Worm (Caenorhabditis elegans): Measurements from ENCODE around the gene srg-5.

The srg-5 gene

ce11 chrIII:6230870-6231269 lies 33.5 kb downstream of the srg-5 start, which contains the start of gene esyt-2:
Gene esyt-2 (minus strand): TSS chrIII:6230970.
- TF ChIP-seq ceh-43 (GFP tag; optimal IDR thresholded peaks at IDR 0.05): no peak
- no peak for TF ChIP-seq flh-1 (GFP tag; optimal IDR thresholded peaks at IDR 0.05)
- TF ChIP-seq lsy-2 (tag; optimal IDR thresholded peaks at IDR 0.05): no peak
- no peak for TF ChIP-seq nhr-28 (tag; optimal IDR thresholded peaks at IDR 0.05)
- no peak for TF ChIP-seq blmp-1 (tag; optimal IDR thresholded peaks at IDR 0.05)
- TF ChIP-seq nhr-237 (tag; optimal IDR thresholded peaks at IDR 0.05): no peak
- TF ChIP-seq M03D4.4 (tag; optimal IDR thresholded peaks at IDR 0.05): no peak
- TF ChIP-seq nhr-12 (tag; optimal IDR thresholded peaks at IDR 0.05): no peak
- no peak for TF ChIP-seq unc-39 (tag; optimal IDR thresholded peaks at IDR 0.05)
- no peak for TF ChIP-seq mep-1 (tag; optimal IDR thresholded peaks at IDR 0.05)
- no peak for TF ChIP-seq nhr-76 (tag; optimal IDR thresholded peaks at IDR 0.05)
- no peak for TF ChIP-seq unc-62 (GFP tag; optimal IDR thresholded peaks at IDR 0.05)
- no peak for TF ChIP-seq unc-120 (tag; optimal IDR thresholded peaks at IDR 0.05; ENCODE audit: poor library complexity, severe bottlenecking)
- TF ChIP-seq drap-1 (GFP tag; optimal IDR thresholded peaks at IDR 0.05): no peak
- no peak for TF ChIP-seq cnd-1 (tag; optimal IDR thresholded peaks at IDR 0.05)
- TF ChIP-seq hlh-1 (tag; optimal IDR thresholded peaks at IDR 0.05): no peak
- TF ChIP-seq ceh-39 (tag; optimal IDR thresholded peaks at IDR 0.05): no peak
- TF ChIP-seq mls-2 (tag; optimal IDR thresholded peaks at IDR 0.05): no peak
- no peak for TF ChIP-seq tbx-8 (GFP tag; optimal IDR thresholded peaks at IDR 0.05)
- TF ChIP-seq lin-13 (tag; optimal IDR thresholded peaks at IDR 0.05): no peak

ce11 chrIII:6221403-6221802 lies 42.9 kb downstream of the srg-5 start:
- no peak for TF ChIP-seq lin-13 (tag; optimal IDR thresholded peaks at IDR 0.05)
- no peak for TF ChIP-seq ham-2 (GFP tag; optimal IDR thresholded peaks at IDR 0.05)
- TF ChIP-seq bed-3 (GFP tag; optimal IDR thresholded peaks at IDR 0.05): no peak
- TF ChIP-seq mab-5 (tag; optimal IDR thresholded peaks at IDR 0.05): no peak
- no peak for TF ChIP-seq nhr-12 (tag; optimal IDR thresholded peaks at IDR 0.05)
- no peak for TF ChIP-seq blmp-1 (tag; optimal IDR thresholded peaks at IDR 0.05)
- no peak for TF ChIP-seq M03D4.4 (tag; optimal IDR thresholded peaks at IDR 0.05)

DNA sequence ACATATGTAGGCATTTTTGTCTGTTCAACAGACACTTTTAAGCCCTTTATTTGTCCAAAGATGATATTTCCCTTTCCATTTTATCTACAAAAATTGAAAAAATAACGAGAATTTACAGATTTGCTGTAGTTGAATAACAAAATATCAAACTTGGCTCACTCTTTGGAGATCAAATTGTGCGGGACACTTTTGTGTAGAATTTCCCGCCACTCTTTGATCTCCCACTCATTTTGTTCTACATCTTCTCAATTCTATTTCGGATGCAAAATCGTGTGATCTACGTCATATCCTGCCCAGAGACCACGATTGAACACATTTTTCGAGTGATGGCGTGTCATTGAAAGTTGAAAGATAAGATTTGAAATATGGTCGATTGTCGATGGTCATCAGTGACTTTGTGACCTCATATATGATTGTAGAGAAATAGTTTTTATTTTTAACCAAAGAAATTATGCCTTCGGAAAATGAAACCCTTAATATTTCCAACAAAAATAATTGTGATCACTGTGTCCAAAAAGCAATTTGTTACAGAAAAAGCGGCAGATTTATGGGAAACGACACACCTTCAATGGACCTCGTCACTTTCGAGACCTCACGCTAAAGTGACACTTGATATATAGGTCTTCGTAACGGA lies 47.4 kb downstream of the srg-5 start, which contains the start of gene hot-4:
hot-4 (plus strand) TSS at position 584 of the 634 bp plus-strand sequence.
- no peak for TF ChIP-seq mab-5 (tag; optimal IDR thresholded peaks at IDR 0.05)
- TF ChIP-seq lin-32 (GFP tag; optimal IDR thresholded peaks at IDR 0.05): no peak
- TF ChIP-seq unc-62 (GFP tag; optimal IDR thresholded peaks at IDR 0.05): no peak
- no peak for TF ChIP-seq ztf-11 (tag; optimal IDR thresholded peaks at IDR 0.05)
- no peak for TF ChIP-seq elt-1 (tag; optimal IDR thresholded peaks at IDR 0.05; ENCODE audit: borderline replicate concordance, insufficient read depth)
- TF ChIP-seq sptf-1 (tag; optimal IDR thresholded peaks at IDR 0.05): no peak
- TF ChIP-seq pha-4 (tag; optimal IDR thresholded peaks at IDR 0.05): no peak
- no peak for TF ChIP-seq ceh-83 (GFP tag; optimal IDR thresholded peaks at IDR 0.05)
- TF ChIP-seq sem-2 (GFP tag; optimal IDR thresholded peaks at IDR 0.05): no peak
- TF ChIP-seq ceh-39 (tag; optimal IDR thresholded peaks at IDR 0.05): no peak
- TF ChIP-seq nhr-237 (tag; optimal IDR thresholded peaks at IDR 0.05): no peak
- no peak for TF ChIP-seq nhr-28 (tag; optimal IDR thresholded peaks at IDR 0.05)
- TF ChIP-seq drap-1 (GFP tag; optimal IDR thresholded peaks at IDR 0.05): no peak
- TF ChIP-seq zip-8 (tag; optimal IDR thresholded peaks at IDR 0.05): no peak
- TF ChIP-seq ces-1 (GFP tag; optimal IDR thresholded peaks at IDR 0.05): no peak
- TF ChIP-seq hlh-1 (tag; optimal IDR thresholded peaks at IDR 0.05): no peak
- TF ChIP-seq bed-3 (GFP tag; optimal IDR thresholded peaks at IDR 0.05): no peak
- no peak for TF ChIP-seq unc-39 (tag; optimal IDR thresholded peaks at IDR 0.05)
- TF ChIP-seq tbx-8 (GFP tag; optimal IDR thresholded peaks at IDR 0.05): no peak
- TF ChIP-seq blmp-1 (tag; optimal IDR thresholded peaks at IDR 0.05): no peak

DNA sequence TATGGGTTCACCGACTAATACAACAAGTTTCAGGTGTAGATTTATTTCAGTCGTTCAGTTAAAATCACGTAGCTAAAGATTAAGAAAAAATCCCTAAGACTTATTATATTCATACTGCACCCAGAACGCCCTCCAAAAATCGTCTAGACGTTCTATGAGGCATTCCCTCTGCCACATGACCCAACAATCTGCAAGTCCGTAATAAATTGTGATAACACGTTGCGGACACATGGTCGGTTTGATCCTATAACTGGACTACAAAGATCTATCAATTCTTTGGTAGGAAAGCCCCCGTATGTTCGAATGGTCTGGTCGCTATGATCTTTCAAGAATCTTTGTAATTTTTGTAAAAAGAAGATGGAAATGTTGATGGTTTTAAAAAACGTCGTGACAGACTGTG lies 48.4 kb downstream of the srg-5 start:
- TF ChIP-seq lsy-2 (tag; optimal IDR thresholded peaks at IDR 0.05): no peak

DNA sequence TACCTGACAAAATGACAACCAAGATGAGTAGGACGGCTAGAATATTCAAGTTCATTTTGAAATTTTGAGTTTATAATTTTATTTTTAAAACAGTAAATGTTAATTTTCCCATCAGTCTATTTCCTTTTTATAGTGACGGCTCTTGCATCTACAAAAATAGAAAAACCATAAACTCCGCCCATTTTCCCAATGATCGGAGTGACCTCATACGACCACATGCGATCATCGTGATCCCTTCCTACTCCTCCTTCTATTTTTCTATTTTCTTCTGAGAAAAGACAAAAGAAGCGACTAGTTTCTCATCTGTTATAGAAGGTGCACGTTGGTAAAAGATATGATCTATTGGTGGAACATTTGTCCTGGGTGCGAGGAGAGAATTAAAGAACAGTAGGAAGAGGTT lies 48.9 kb downstream of the srg-5 start, which contains the start of gene C23G10.11:
C23G10.11 (minus strand) TSS at position 101 of the 400 bp plus-strand sequence.
- TF ChIP-seq unc-39 (tag; optimal IDR thresholded peaks at IDR 0.05) (no peak), ztf-11 (tag; optimal IDR thresholded peaks at IDR 0.05) (no peak), snpc-4 (tag; optimal IDR thresholded peaks at IDR 0.05) (no peak)

Measured in whole organism, mixed stage, embryonic.